Fruit fly (Drosophila melanogaster) S2 (cell line): ENCODE data around the gene Lim1.

Experiments
- CG8478 ChIP-seq: fragments of >200 bp; optimal IDR thresholded peaks from 2 replicates; lab custom pipeline; 2018
- CTCF ChIP-seq, 2 experiments: fragments of >200 bp; optimal IDR thresholded peaks; 2 replicates each; lab custom pipeline; 2018

DNA sequence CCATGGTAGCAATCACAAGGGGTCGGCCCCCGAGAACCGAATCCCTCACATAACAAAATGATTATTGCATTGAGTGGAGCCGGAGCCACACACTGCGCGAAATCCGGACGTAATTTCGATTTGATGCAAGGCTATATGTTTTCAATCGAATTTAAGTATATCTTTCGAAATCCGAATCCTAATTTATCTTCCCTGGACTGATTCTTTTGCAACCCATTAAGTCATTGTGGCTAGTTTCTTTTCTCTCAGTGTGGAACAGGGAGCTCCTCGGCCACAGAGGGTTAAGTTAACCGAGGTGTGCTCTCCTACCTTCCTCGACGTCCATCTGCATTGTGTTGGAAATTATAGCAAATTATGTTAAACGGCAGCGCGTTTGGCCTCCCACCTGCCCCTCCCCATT lies 43.3 kb downstream of the Lim1 start:
- TF ChIP-seq CG8478 (lab: Kevin White, UChicago) (no peak), CTCF (optimal IDR thresholded peaks at IDR 0.05; lab: Kevin White, UChicago) (no peak)
